Fruit fly (Drosophila melanogaster) whole organism, embryonic: ENCODE results near the gene CG5805.

ENCODE experiments used
- Atf6 ChIP-seq: fragments of 200-800 bp; sonication (Bioruptor generic); IDR thresholded peaks from 2 replicates; pipeline ENCODE4 v1.3.6; 2022; ENCODE audit warnings: missing biosample characterization, missing genetic modification characterization
- BEAF-32 ChIP-seq: fragments of 200-800 bp; sonication (Bioruptor generic); optimal IDR thresholded peaks from 3 replicates; lab custom pipeline; 2017; ENCODE audit warnings: missing biosample characterization, missing genetic modification characterization, mild to moderate bottlenecking, moderate library complexity, missing genetic modification reagents
- Bteb2 ChIP-seq: fragments of 200-800 bp; sonication (Bioruptor generic); optimal IDR thresholded peaks from 2 replicates; lab custom pipeline; 2016; ENCODE audit warnings: missing biosample characterization, missing genetic modification characterization
- CG10274 ChIP-seq: fragments of 200-800 bp; sonication (Bioruptor generic); optimal IDR thresholded peaks from 3 replicates; lab custom pipeline; 2017; ENCODE audit warnings: missing biosample characterization, mild to moderate bottlenecking, missing genetic modification characterization
- CG10462 ChIP-seq: fragments of 200-800 bp; sonication (Bioruptor generic); optimal IDR thresholded peaks from 2 replicates; lab custom pipeline; 2016; ENCODE audit warnings: missing biosample characterization, missing genetic modification characterization
- CG12219 ChIP-seq: fragments of 200-800 bp; sonication (Bioruptor generic); optimal IDR thresholded peaks from 3 replicates; lab custom pipeline; 2018; ENCODE audit warnings: missing biosample characterization, mild to moderate bottlenecking, missing genetic modification characterization
- CG12659 ChIP-seq: fragments of 200-800 bp; sonication (Bioruptor generic); optimal IDR thresholded peaks from 3 replicates; lab custom pipeline; 2017; ENCODE audit warnings: mild to moderate bottlenecking, missing biosample characterization, missing genetic modification reagents, missing genetic modification characterization
- CG1832 ChIP-seq: fragments of 200-800 bp; sonication (Bioruptor generic); optimal IDR thresholded peaks from 2 replicates; lab custom pipeline; 2017; ENCODE audit warnings: missing biosample characterization, mild to moderate bottlenecking, missing genetic modification characterization, inconsistent platforms
- CG18619 ChIP-seq: fragments of 200-800 bp; sonication (Bioruptor generic); optimal IDR thresholded peaks from 3 replicates; lab custom pipeline; 2017; ENCODE audit warnings: missing biosample characterization, mild to moderate bottlenecking, missing genetic modification characterization
- CG31224 ChIP-seq: fragments of 200-800 bp; sonication (Bioruptor generic); IDR thresholded peaks from 2 replicates; pipeline ENCODE4 v1.3.6; 2022; ENCODE audit warnings: missing biosample characterization, missing genetic modification characterization
- CG33213 ChIP-seq: fragments of 200-800 bp; sonication (Bioruptor generic); optimal IDR thresholded peaks from 3 replicates; lab custom pipeline; 2016; ENCODE audit warnings: missing biosample characterization, missing genetic modification characterization
- CG3847 ChIP-seq: fragments of 200-800 bp; sonication (Bioruptor generic); IDR thresholded peaks from 2 replicates; pipeline ENCODE4 v1.3.6; 2022; ENCODE audit warnings: missing biosample characterization, missing genetic modification characterization
- CG3995 ChIP-seq: fragments of 200-800 bp; sonication (Bioruptor generic); optimal IDR thresholded peaks from 3 replicates; lab custom pipeline; 2016; ENCODE audit warnings: missing biosample characterization, missing genetic modification characterization
- CG4404 ChIP-seq: fragments of 200-800 bp; sonication (Bioruptor generic); IDR thresholded peaks from 2 replicates; pipeline ENCODE4 v1.3.6; 2022; ENCODE audit warnings: missing biosample characterization, missing genetic modification characterization
- CG4820 ChIP-seq: fragments of 200-800 bp; sonication (Bioruptor generic); optimal IDR thresholded peaks from 3 replicates; lab custom pipeline; 2016; ENCODE audit warnings: missing biosample characterization, missing genetic modification characterization
- CG6272 ChIP-seq: fragments of 200-800 bp; sonication (Bioruptor generic); IDR thresholded peaks from 2 replicates; pipeline ENCODE4 v1.3.6; 2022; ENCODE audit warnings: missing biosample characterization, missing genetic modification characterization
- CG6765 ChIP-seq: fragments of 200-800 bp; sonication (Bioruptor generic); optimal IDR thresholded peaks from 3 replicates; lab custom pipeline; 2017; ENCODE audit warnings: missing biosample characterization, mild to moderate bottlenecking, missing genetic modification characterization
- CG7556 ChIP-seq: fragments of 200-800 bp; sonication (Bioruptor generic); optimal IDR thresholded peaks from 2 replicates; lab custom pipeline; 2017; ENCODE audit warnings: missing biosample characterization, mild to moderate bottlenecking, missing genetic modification characterization
- CG7987 ChIP-seq: fragments of 200-800 bp; sonication (Bioruptor generic); optimal IDR thresholded peaks from 2 replicates; lab custom pipeline; 2018; ENCODE audit warnings: missing biosample characterization, mild to moderate bottlenecking, missing genetic modification characterization, moderate library complexity
- CG8924 ChIP-seq: fragments of 200-800 bp; optimal IDR thresholded peaks from 3 replicates; lab custom pipeline; 2019; ENCODE audit warnings: missing biosample characterization, mild to moderate bottlenecking, missing genetic modification characterization, moderate library complexity
- CG8944 ChIP-seq: fragments of 200-800 bp; sonication (Bioruptor generic); optimal IDR thresholded peaks from 3 replicates; lab custom pipeline; 2016; ENCODE audit warnings: missing biosample characterization, missing genetic modification characterization
- CG9727 ChIP-seq: fragments of 200-800 bp; sonication (Bioruptor generic); optimal IDR thresholded peaks from 3 replicates; lab custom pipeline; 2017; ENCODE audit warnings: missing biosample characterization, mild to moderate bottlenecking, missing genetic modification characterization
- CTCF ChIP-seq: fragments of 200-800 bp; sonication (Bioruptor generic); optimal IDR thresholded peaks from 2 replicates; lab custom pipeline; 2017; ENCODE audit warnings: missing biosample characterization, mild to moderate bottlenecking, missing genetic modification characterization, moderate library complexity
- Camta ChIP-seq: fragments of 200-800 bp; sonication (Bioruptor generic); optimal IDR thresholded peaks from 2 replicates; lab custom pipeline; 2016; ENCODE audit warnings: missing biosample characterization, missing genetic modification characterization
- D19A ChIP-seq: fragments of 200-800 bp; optimal IDR thresholded peaks from 3 replicates; lab custom pipeline; 2019; ENCODE audit warnings: missing biosample characterization, mild to moderate bottlenecking, missing genetic modification characterization, moderate library complexity
- Dbx ChIP-seq: fragments of 200-800 bp; sonication (Bioruptor generic); IDR thresholded peaks from 3 replicates; pipeline ENCODE4 v1.3.6; 2022; ENCODE audit warnings: missing biosample characterization, missing genetic modification characterization
- Dll ChIP-seq: fragments of 200-800 bp; sonication (Bioruptor generic); IDR thresholded peaks from 4 replicates; pipeline ENCODE4 v1.3.6; 2022; ENCODE audit warnings: missing biosample characterization, missing genetic modification characterization; ENCODE audit not compliant: partially characterized antibody
- Ets97D ChIP-seq: fragments of 200-800 bp; sonication (Bioruptor generic); optimal IDR thresholded peaks from 3 replicates; lab custom pipeline; 2016; ENCODE audit warnings: missing biosample characterization, missing genetic modification characterization
- HmgZ ChIP-seq: fragments of 200-800 bp; sonication (Bioruptor generic); optimal IDR thresholded peaks from 2 replicates; lab custom pipeline; 2018; ENCODE audit warnings: missing biosample characterization, mild to moderate bottlenecking, missing genetic modification characterization
- Mrtf ChIP-seq: fragments of 200-800 bp; sonication (Bioruptor generic); IDR thresholded peaks from 3 replicates; pipeline ENCODE4 v1.3.6; 2022; ENCODE audit warnings: missing biosample characterization, missing genetic modification characterization
- Pdp1 ChIP-seq, 2 experiments: fragments of 200-800 bp; sonication (Bioruptor generic); optimal IDR thresholded peaks; 3 replicates each; lab custom pipeline; 2016; ENCODE audit warnings: missing biosample characterization in 2 of 2, missing genetic modification characterization in 2 of 2, mild to moderate bottlenecking in 1 of 2, moderate library complexity in 1 of 2
- Sox102F ChIP-seq: fragments of 200-800 bp; sonication (Bioruptor generic); optimal IDR thresholded peaks from 2 replicates; lab custom pipeline; 2018; ENCODE audit warnings: missing biosample characterization, mild to moderate bottlenecking, missing genetic modification characterization, moderate library complexity
- Xbp1 ChIP-seq: fragments of 200-800 bp; sonication (Bioruptor generic); optimal IDR thresholded peaks from 3 replicates; lab custom pipeline; 2016; ENCODE audit warnings: missing biosample characterization, mild to moderate bottlenecking, missing genetic modification characterization
- ac ChIP-seq: fragments of 200-800 bp; sonication (Bioruptor generic); optimal IDR thresholded peaks from 3 replicates; lab custom pipeline; 2017; ENCODE audit warnings: missing biosample characterization, mild to moderate bottlenecking, missing genetic modification characterization
- ara ChIP-seq: fragments of 200-800 bp; sonication (Bioruptor generic); IDR thresholded peaks from 2 replicates; pipeline ENCODE4 v1.3.6; 2022; ENCODE audit warnings: missing biosample characterization, missing genetic modification characterization
- dati ChIP-seq: fragments of 200-800 bp; sonication (Bioruptor generic); IDR thresholded peaks from 2 replicates; pipeline ENCODE4 v1.3.6; 2022; ENCODE audit warnings: missing biosample characterization, missing genetic modification characterization
- en ChIP-seq: fragments of 200-800 bp; sonication (Bioruptor generic); optimal IDR thresholded peaks from 2 replicates; lab custom pipeline; 2016; ENCODE audit warnings: missing biosample characterization, missing genetic modification characterization
- fu2 ChIP-seq: fragments of 200-800 bp; sonication (Bioruptor generic); optimal IDR thresholded peaks from 2 replicates; lab custom pipeline; 2016; ENCODE audit warnings: missing biosample characterization, missing genetic modification characterization
- gem ChIP-seq: fragments of 200-800 bp; sonication (Bioruptor generic); optimal IDR thresholded peaks from 2 replicates; lab custom pipeline; 2019; ENCODE audit warnings: missing biosample characterization, mild to moderate bottlenecking, missing genetic modification characterization, moderate library complexity
- gsb ChIP-seq: fragments of 200-800 bp; sonication (Bioruptor generic); IDR thresholded peaks from 2 replicates; pipeline ENCODE4 v1.3.6; 2022; ENCODE audit warnings: missing biosample characterization, missing genetic modification characterization
- hbn ChIP-seq: fragments of 200-800 bp; sonication (Bioruptor generic); IDR thresholded peaks from 2 replicates; pipeline ENCODE4 v1.3.6; 2022; ENCODE audit warnings: missing biosample characterization, missing genetic modification characterization; ENCODE audit not compliant: partially characterized antibody
- klu ChIP-seq: fragments of 200-800 bp; sonication (Bioruptor generic); IDR thresholded peaks from 2 replicates; pipeline ENCODE4 v1.3.6; 2022; ENCODE audit warnings: missing biosample characterization, missing genetic modification characterization
- lmd ChIP-seq: fragments of 200-800 bp; sonication (Bioruptor generic); IDR thresholded peaks from 2 replicates; pipeline ENCODE4 v1.3.6; 2022; ENCODE audit warnings: missing biosample characterization, missing genetic modification characterization
- luna ChIP-seq: fragments of 200-800 bp; sonication (Bioruptor generic); optimal IDR thresholded peaks from 2 replicates; lab custom pipeline; 2016; ENCODE audit warnings: missing biosample characterization, missing genetic modification characterization
- org-1 ChIP-seq: fragments of 200-800 bp; sonication (Bioruptor generic); optimal IDR thresholded peaks from 2 replicates; lab custom pipeline; 2017; ENCODE audit warnings: missing biosample characterization, missing genetic modification characterization
- rib ChIP-seq: fragments of 200-800 bp; sonication (Bioruptor generic); IDR thresholded peaks from 2 replicates; pipeline ENCODE4 v1.3.6; 2022; ENCODE audit warnings: missing biosample characterization, missing genetic modification characterization
- ro ChIP-seq: fragments of 200-800 bp; sonication (Bioruptor generic); IDR thresholded peaks from 2 replicates; pipeline ENCODE4 v1.3.6; 2022; ENCODE audit warnings: missing biosample characterization, missing genetic modification characterization
- schlank ChIP-seq: fragments of 200-800 bp; sonication (Bioruptor generic); optimal IDR thresholded peaks from 2 replicates; lab custom pipeline; 2018; ENCODE audit warnings: missing biosample characterization, mild to moderate bottlenecking, missing genetic modification characterization
- sisA ChIP-seq: fragments of 200-800 bp; sonication (Bioruptor generic); IDR thresholded peaks from 2 replicates; pipeline ENCODE4 v1.3.6; 2022; ENCODE audit warnings: missing biosample characterization, missing genetic modification characterization
- vnd ChIP-seq: fragments of 200-800 bp; sonication (Bioruptor generic); IDR thresholded peaks from 3 replicates; pipeline ENCODE4 v1.3.6; 2022; ENCODE audit warnings: missing biosample characterization, missing genetic modification characterization; ENCODE audit not compliant: partially characterized antibody
- zf30C ChIP-seq: fragments of 200-800 bp; sonication (Bioruptor generic); optimal IDR thresholded peaks from 3 replicates; lab custom pipeline; 2018; ENCODE audit warnings: missing biosample characterization, mild to moderate bottlenecking, missing genetic modification characterization

Gene CG5805

dm6 chr3R:24787042-24787565, at the start of gene CG5805:
CG5805 (minus strand) TSS chr3R:24787421.
- peak; percentile 58 for TF ChIP-seq CG7556 (GFP tag; lab: Kevin White, UChicago)
- no peak for TF ChIP-seq CG1832 (GFP tag; lab: Kevin White, UChicago)
- TF ChIP-seq Xbp1 (GFP tag; lab: Kevin White, UChicago), result peak; percentile 81
- no peak for TF ChIP-seq zf30C (GFP tag; lab: Kevin White, UChicago)
- TF ChIP-seq CG10462 (GFP tag; lab: Kevin White, UChicago), result peak; percentile 23
- TF ChIP-seq CG10274, result peak; percentile 77
- TF ChIP-seq Dbx (GFP tag; lab: Robert Waterston, UW), result peak; percentile 89
- TF ChIP-seq CTCF (GFP tag; lab: Kevin White, UChicago), result peak; percentile 71
- peak; percentile 51 for TF ChIP-seq en
- peak; percentile 43 for TF ChIP-seq CG8944 (GFP tag; lab: Kevin White, UChicago)
- TF ChIP-seq ara (GFP tag; lab: Robert Waterston, UW), result peak; percentile 73
- TF ChIP-seq schlank (tag; lab: Kevin White, UChicago), result peak; percentile 62
- TF ChIP-seq Sox102F (GFP tag; lab: Kevin White, UChicago), result peak; percentile 61
- TF ChIP-seq CG33213 (GFP tag; lab: Kevin White, UChicago), result peak; percentile 90
- peak; percentile 18; the same call in 1 of the 2 replicates for TF ChIP-seq ro (GFP tag; lab: Robert Waterston, UW)
- TF ChIP-seq rib, result 0 out of 2 replicates have a peak, but pooled peaks have one; percentile 39
- TF ChIP-seq ac (GFP tag; lab: Kevin White, UChicago), result peak; percentile 52
- peak; percentile 79 for TF ChIP-seq CG12219 (GFP tag; lab: Kevin White, UChicago)
- TF ChIP-seq fu2 (GFP tag; lab: Kevin White, UChicago), result peak; percentile 66
- TF ChIP-seq CG6272 (GFP tag; lab: Robert Waterston, UW), result peak; percentile 63
- peak; percentile 63 for TF ChIP-seq CG3995
- TF ChIP-seq CG8924 (tag; lab: Kevin White, UChicago), result peak; percentile 47
- TF ChIP-seq HmgZ (tag; lab: Kevin White, UChicago), result peak; percentile 88
- TF ChIP-seq CG4404, result no peak
- peak; percentile 92 for TF ChIP-seq CG12659 (GFP tag; lab: Kevin White, UChicago)
- TF ChIP-seq CG18619 (GFP tag; lab: Kevin White, UChicago), result peak; percentile 91
- TF ChIP-seq Pdp1 (GFP tag; optimal IDR thresholded peaks at IDR 0.05; lab: Kevin White, UChicago), result peak; percentile 46 to 97
- TF ChIP-seq Dll (GFP tag; lab: Robert Waterston, UW), result no peak
- peak; percentile 90 for TF ChIP-seq CG9727 (GFP tag; lab: Kevin White, UChicago)
- peak; percentile 82 for TF ChIP-seq Bteb2
- TF ChIP-seq org-1 (GFP tag; lab: Kevin White, UChicago), result peak; percentile 59
- no peak for TF ChIP-seq vnd (GFP tag; lab: Robert Waterston, UW)
- no peak for TF ChIP-seq sisA (GFP tag; lab: Robert Waterston, UW)
- peak; percentile 67 for TF ChIP-seq luna (GFP tag; lab: Kevin White, UChicago)
- peak; percentile 68 for TF ChIP-seq dati
- peak; percentile 34; the same call in 2 of the 3 replicates for TF ChIP-seq Mrtf (GFP tag; lab: Robert Waterston, UW)
- no peak for TF ChIP-seq gem
- peak; percentile 73 for TF ChIP-seq CG4820
- TF ChIP-seq CG7987 (GFP tag; lab: Kevin White, UChicago), result peak; percentile 94
- TF ChIP-seq CG31224 (GFP tag; lab: Robert Waterston, UW), result peak; percentile 77
- peak; percentile 90 for TF ChIP-seq CG3847
- peak; percentile 38 for TF ChIP-seq BEAF-32 (GFP tag; lab: Kevin White, UChicago)
- peak; percentile 77 for TF ChIP-seq Camta (GFP tag; lab: Kevin White, UChicago)
- TF ChIP-seq Ets97D, result peak; percentile 99
- peak; percentile 90 for TF ChIP-seq CG6765 (GFP tag; lab: Kevin White, UChicago)
- TF ChIP-seq gsb, result peak; percentile 55
- peak; percentile 80 for TF ChIP-seq Atf6
- peak; percentile 54; the same call in 1 of the 2 replicates for TF ChIP-seq klu
- TF ChIP-seq hbn (GFP tag; lab: Robert Waterston, UW), result no peak
- TF ChIP-seq D19A (tag; lab: Kevin White, UChicago), result no peak
- peak; percentile 63 for TF ChIP-seq lmd (GFP tag; lab: Robert Waterston, UW)
